Worm (Caenorhabditis elegans): ENCODE results near the gene C33F10.1.

The C33F10.1 gene

DNA sequence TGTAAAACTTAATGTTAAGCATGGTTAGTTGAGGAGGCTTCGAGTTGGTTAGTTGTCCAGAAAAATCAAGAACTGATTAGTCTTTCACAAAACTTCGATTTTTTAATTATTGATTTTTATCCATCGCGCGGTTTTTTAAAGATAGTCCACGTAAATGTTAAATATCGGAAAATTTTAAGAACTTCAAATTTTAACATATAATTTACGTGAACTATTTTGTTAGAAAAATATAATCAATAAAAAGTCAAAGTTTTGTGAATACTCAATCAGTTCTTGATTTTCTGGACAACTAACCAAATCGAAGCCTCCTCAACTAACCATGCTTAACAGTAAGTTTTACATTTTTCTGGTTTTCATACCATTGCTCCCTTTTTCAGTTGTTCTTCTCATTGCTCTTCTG is at the start of gene C33F10.1, which contains the start of gene C33F10.11:
Gene C33F10.1, plus strand, starts transcription at position 263 of the 400 bp plus-strand sequence.
Gene C33F10.11, minus strand, starts transcription at position 101 of the 400 bp plus-strand sequence.
- TF ChIP-seq T22C8.4 (GFP tag; IDR thresholded peaks at IDR 0.05) (no peak), ztf-23 (GFP tag; IDR thresholded peaks at IDR 0.05) (no peak)

DNA sequence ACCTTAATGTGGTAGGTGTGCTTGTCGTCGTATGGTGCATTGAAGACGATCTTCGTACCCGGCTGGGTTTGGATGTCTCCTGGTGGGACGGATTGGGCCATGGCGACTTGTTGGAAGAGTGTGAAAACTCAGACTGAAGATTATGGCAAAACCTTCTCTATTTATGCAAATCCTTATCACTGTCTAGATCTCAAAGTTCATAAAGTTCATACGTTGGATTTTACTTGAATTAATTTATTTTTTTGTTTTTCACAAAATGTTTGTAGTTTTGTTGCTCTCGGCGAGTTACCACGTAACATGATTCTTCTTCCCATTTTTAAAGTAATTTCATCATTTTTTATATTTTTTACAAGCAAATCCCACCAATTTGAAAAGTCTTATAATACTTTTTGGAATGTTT is 48.6 kb upstream of the C33F10.1 start, which contains the start of gene msp-3:
Gene msp-3, minus strand, starts transcription at position 101 of the 400 bp plus-strand sequence.
- TF ChIP-seq cog-1 (tag; optimal IDR thresholded peaks at IDR 0.05) (no peak), flt-1 (GFP tag; IDR thresholded peaks at IDR 0.05) (no peak), tab-1 (GFP tag; IDR thresholded peaks at IDR 0.05) (no peak), ztf-23 (GFP tag; IDR thresholded peaks at IDR 0.05) (no peak), klf-2 (GFP tag; conservative IDR thresholded peaks at IDR 0.05) (no peak), ztf-29 (GFP tag; IDR thresholded peaks at IDR 0.05) (no peak), ref-1 (GFP tag; conservative IDR thresholded peaks at IDR 0.05) (no peak), T22C8.4 (GFP tag; IDR thresholded peaks at IDR 0.05) (no peak), med-1 (GFP tag; optimal IDR thresholded peaks at IDR 0.05; ENCODE audit: insufficient read depth) (no peak)

- TF ChIP-seq T22C8.4 (GFP tag; IDR thresholded peaks at IDR 0.05): no peak
- TF ChIP-seq cog-1 (tag; optimal IDR thresholded peaks at IDR 0.05): no peak
- no peak for TF ChIP-seq med-1 (GFP tag; optimal IDR thresholded peaks at IDR 0.05; ENCODE audit: insufficient read depth)
- TF ChIP-seq ref-1 (GFP tag; conservative IDR thresholded peaks at IDR 0.05): no peak
- TF ChIP-seq klf-2 (GFP tag; conservative IDR thresholded peaks at IDR 0.05): no peak
- TF ChIP-seq ztf-29 (GFP tag; IDR thresholded peaks at IDR 0.05): no peak
- no peak for TF ChIP-seq tab-1 (GFP tag; IDR thresholded peaks at IDR 0.05)
- no peak for TF ChIP-seq ztf-23 (GFP tag; IDR thresholded peaks at IDR 0.05)
- TF ChIP-seq flt-1 (GFP tag; IDR thresholded peaks at IDR 0.05): no peak
Observed at ce11 chrII:4789835-4790343, 44.9 kb upstream of the C33F10.1 start, which contains the start of gene F26G1.15. TSS of gene F26G1.15 (plus strand) at chrII:4790293.

DNA sequence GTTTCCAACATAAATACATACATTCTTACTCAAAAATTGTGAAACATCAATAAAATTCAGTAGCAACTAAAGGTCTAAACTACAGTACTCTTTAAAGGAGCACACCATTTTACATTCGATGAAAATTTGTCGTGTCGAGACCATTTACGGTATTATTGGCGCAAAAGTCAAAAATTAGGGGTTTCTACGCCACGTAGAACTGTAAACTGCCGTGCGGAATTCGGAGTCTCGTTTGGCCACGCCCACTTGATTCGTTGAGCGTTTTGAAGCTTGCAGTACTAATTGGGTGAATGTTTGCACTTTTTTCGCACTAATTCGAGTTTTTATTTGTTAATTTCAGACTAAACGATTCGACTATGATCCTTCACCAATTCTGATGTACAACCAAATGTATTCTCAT is 44.1 kb upstream of the C33F10.1 start:
- TF ChIP-seq klf-2 (GFP tag; conservative IDR thresholded peaks at IDR 0.05): no peak
- peak; percentile 25; the same call in 1 of the 2 replicates for TF ChIP-seq flt-1 (GFP tag; IDR thresholded peaks at IDR 0.05)

DNA sequence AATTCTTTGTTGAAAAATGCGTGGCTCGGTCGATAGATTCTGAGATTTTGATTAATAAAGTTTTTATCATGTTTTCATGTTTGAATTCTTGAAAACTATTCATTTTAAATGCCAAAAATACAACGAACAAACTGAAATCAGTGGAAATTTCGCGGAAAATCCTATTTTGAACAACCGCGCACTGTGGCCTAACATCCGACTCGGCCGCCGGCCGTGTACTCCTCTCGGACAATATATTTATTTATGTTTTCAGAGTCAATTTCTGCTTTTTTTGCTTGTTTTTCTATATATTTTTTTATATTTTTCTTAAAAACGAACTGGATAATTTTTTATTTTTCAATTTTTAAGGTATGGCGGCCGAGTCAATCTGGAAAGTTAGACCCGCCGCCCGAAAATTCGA is 43.6 kb upstream of the C33F10.1 start, which contains the start of gene F26G1.1:
Gene F26G1.1, plus strand, starts transcription at position 347 of the 400 bp plus-strand sequence.
- TF ChIP-seq cog-1 (tag; optimal IDR thresholded peaks at IDR 0.05): peak; percentile 24
- TF ChIP-seq ref-1 (GFP tag; conservative IDR thresholded peaks at IDR 0.05): no peak
- no peak for TF ChIP-seq tab-1 (GFP tag; IDR thresholded peaks at IDR 0.05)
- peak; percentile 82 for TF ChIP-seq flt-1 (GFP tag; IDR thresholded peaks at IDR 0.05)
- peak; percentile 81 for TF ChIP-seq ztf-23 (GFP tag; IDR thresholded peaks at IDR 0.05)
- TF ChIP-seq klf-2 (GFP tag; conservative IDR thresholded peaks at IDR 0.05): no peak
- TF ChIP-seq T22C8.4 (GFP tag; IDR thresholded peaks at IDR 0.05): no peak

- no peak for TF ChIP-seq ref-1 (GFP tag; conservative IDR thresholded peaks at IDR 0.05)
- TF ChIP-seq T22C8.4 (GFP tag; IDR thresholded peaks at IDR 0.05): no peak
- TF ChIP-seq flt-1 (GFP tag; IDR thresholded peaks at IDR 0.05): no peak
- no peak for TF ChIP-seq ztf-29 (GFP tag; IDR thresholded peaks at IDR 0.05)
- TF ChIP-seq ztf-23 (GFP tag; IDR thresholded peaks at IDR 0.05): no peak
- TF ChIP-seq klf-2 (GFP tag; conservative IDR thresholded peaks at IDR 0.05): no peak
- TF ChIP-seq tab-1 (GFP tag; IDR thresholded peaks at IDR 0.05): no peak
- no peak for TF ChIP-seq med-1 (GFP tag; optimal IDR thresholded peaks at IDR 0.05; ENCODE audit: insufficient read depth)
- TF ChIP-seq cog-1 (tag; optimal IDR thresholded peaks at IDR 0.05): no peak
Observed at ce11 chrII:4793320-4793719, 41.5 kb upstream of the C33F10.1 start.

- TF ChIP-seq ref-1 (GFP tag; conservative IDR thresholded peaks at IDR 0.05): no peak
- TF ChIP-seq klf-2 (GFP tag; conservative IDR thresholded peaks at IDR 0.05): no peak
- no peak for TF ChIP-seq T22C8.4 (GFP tag; IDR thresholded peaks at IDR 0.05)
- TF ChIP-seq med-1 (GFP tag; optimal IDR thresholded peaks at IDR 0.05; ENCODE audit: insufficient read depth): no peak
- no peak for TF ChIP-seq ztf-23 (GFP tag; IDR thresholded peaks at IDR 0.05)
- TF ChIP-seq flt-1 (GFP tag; IDR thresholded peaks at IDR 0.05): no peak
- no peak for TF ChIP-seq tab-1 (GFP tag; IDR thresholded peaks at IDR 0.05)
- TF ChIP-seq ztf-29 (GFP tag; IDR thresholded peaks at IDR 0.05): no peak
- TF ChIP-seq cog-1 (tag; optimal IDR thresholded peaks at IDR 0.05): no peak
Observed at ce11 chrII:4795461-4795860, 39.4 kb upstream of the C33F10.1 start, which contains the start of gene C33F10.4. TSS of gene C33F10.4 (plus strand) at chrII:4795761.

DNA sequence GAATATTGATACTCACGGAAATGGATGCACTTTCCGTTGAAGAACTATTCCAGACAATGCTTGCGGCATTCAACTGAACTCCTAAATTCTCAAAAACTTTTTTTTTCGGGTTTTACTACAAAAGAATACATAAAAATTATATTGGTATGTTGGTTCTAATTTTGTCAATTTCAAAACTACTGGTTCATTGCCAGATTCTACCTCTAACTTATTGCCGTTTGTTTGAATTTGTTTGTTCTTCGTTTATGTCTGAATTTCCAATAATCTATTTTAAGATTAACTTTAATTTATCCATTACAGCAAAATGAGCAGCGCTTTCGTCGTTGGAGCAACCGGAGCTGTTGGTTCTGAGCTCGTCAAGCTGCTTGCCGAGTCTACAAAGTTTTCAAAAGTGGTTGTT is 37.8 kb upstream of the C33F10.1 start, which contains the start of gene C33F10.14:
Gene C33F10.14, plus strand, starts transcription at position 301 of the 400 bp plus-strand sequence.
- TF ChIP-seq T22C8.4 (GFP tag; IDR thresholded peaks at IDR 0.05): no peak
- TF ChIP-seq ztf-23 (GFP tag; IDR thresholded peaks at IDR 0.05): no peak
- TF ChIP-seq ztf-29 (GFP tag; IDR thresholded peaks at IDR 0.05): no peak
- TF ChIP-seq med-1 (GFP tag; optimal IDR thresholded peaks at IDR 0.05; ENCODE audit: insufficient read depth): no peak
- TF ChIP-seq tab-1 (GFP tag; IDR thresholded peaks at IDR 0.05): no peak
- TF ChIP-seq cog-1 (tag; optimal IDR thresholded peaks at IDR 0.05): no peak
- no peak for TF ChIP-seq ref-1 (GFP tag; conservative IDR thresholded peaks at IDR 0.05)
- no peak for TF ChIP-seq klf-2 (GFP tag; conservative IDR thresholded peaks at IDR 0.05)
- TF ChIP-seq flt-1 (GFP tag; IDR thresholded peaks at IDR 0.05): no peak

DNA sequence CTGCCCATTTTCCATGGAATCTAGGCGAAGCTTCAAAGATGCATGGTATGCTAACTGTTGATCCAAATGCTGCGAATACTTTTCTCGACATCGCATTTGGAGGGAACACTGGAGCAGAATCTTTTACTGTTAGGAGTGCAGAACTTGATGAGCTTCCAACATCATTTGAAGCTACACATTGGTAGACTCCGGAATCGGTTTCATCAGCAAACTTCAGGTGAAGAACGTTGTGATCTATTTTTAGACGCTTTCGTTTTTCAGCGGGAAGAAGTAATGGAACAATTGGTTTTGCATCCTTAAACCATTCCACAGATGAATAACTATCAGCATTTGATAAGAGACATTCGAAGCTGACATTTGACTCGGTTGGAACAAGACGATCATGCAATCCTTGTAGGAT is 34.3 kb upstream of the C33F10.1 start:
- TF ChIP-seq ref-1 (GFP tag; conservative IDR thresholded peaks at IDR 0.05) (no peak), T22C8.4 (GFP tag; IDR thresholded peaks at IDR 0.05) (no peak), ztf-23 (GFP tag; IDR thresholded peaks at IDR 0.05) (no peak), cog-1 (tag; optimal IDR thresholded peaks at IDR 0.05) (no peak), klf-2 (GFP tag; conservative IDR thresholded peaks at IDR 0.05) (no peak), med-1 (GFP tag; optimal IDR thresholded peaks at IDR 0.05; ENCODE audit: insufficient read depth) (no peak), ztf-29 (GFP tag; IDR thresholded peaks at IDR 0.05) (no peak), flt-1 (GFP tag; IDR thresholded peaks at IDR 0.05) (no peak), tab-1 (GFP tag; IDR thresholded peaks at IDR 0.05) (no peak)

DNA sequence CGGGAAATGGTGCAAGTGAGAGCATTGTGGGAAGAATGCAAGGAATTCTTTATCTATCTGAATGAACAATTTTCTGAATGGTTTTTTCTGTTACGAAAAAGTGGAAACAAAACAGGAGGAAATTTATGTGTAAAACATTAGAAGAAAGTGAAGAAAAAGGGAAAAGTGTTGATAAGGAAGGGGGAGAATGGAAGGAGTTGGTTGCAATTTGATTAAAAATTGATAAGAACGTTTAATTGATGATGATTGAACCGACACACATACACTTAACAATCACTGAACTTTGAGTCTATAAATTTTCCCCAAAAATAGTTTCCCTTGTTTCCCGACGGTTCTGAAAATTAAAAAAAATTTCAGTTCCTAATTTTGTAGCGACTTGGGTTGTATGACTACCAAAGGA is 31.9 kb upstream of the C33F10.1 start:
- TF ChIP-seq ztf-23 (GFP tag; IDR thresholded peaks at IDR 0.05) (no peak), klf-2 (GFP tag; conservative IDR thresholded peaks at IDR 0.05) (no peak), tab-1 (GFP tag; IDR thresholded peaks at IDR 0.05) (no peak), med-1 (GFP tag; optimal IDR thresholded peaks at IDR 0.05; ENCODE audit: insufficient read depth) (no peak)

All from whole organism, midembryonic.